Worm (Caenorhabditis elegans): Measurements from ENCODE around the gene nhr-150.

DNA sequence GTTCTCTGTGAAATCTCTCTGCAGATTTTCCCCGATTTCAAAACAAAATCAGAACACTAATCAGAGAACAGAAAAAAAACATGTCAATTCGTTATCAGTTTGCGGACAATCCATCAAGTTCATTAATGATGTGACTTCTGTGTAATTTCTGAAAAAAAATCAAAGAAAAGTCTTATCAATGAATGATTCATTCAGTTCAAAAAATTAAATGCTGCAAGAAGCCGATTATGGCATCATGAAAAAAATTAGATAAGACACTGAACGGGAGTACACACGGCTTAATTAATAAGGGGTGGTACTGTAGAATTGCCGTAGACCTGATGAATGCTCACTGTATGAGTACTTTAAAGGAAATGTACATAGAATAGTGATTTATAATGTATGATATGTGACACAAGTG, 45.1 kb downstream of the nhr-150 start:
- TF ChIP-seq lin-1 (GFP tag; IDR thresholded peaks at IDR 0.05) = no peak
- no peak for TF ChIP-seq T26A8.4 (GFP tag; IDR thresholded peaks at IDR 0.05)
- no peak for TF ChIP-seq lin-29 (GFP tag; IDR thresholded peaks at IDR 0.05)
- no peak for TF ChIP-seq zip-2 (tag; optimal IDR thresholded peaks at IDR 0.05)
- TF ChIP-seq egl-43 (GFP tag; IDR thresholded peaks at IDR 0.05) = no peak
- TF ChIP-seq ama-1 (optimal IDR thresholded peaks at IDR 0.05) = no peak
- TF ChIP-seq skn-1 (tag; optimal IDR thresholded peaks at IDR 0.05) = no peak
- no peak for TF ChIP-seq nhr-11 (tag; optimal IDR thresholded peaks at IDR 0.05)
- TF ChIP-seq ceh-82 (tag; optimal IDR thresholded peaks at IDR 0.05) = no peak
- TF ChIP-seq mes-2 (tag; optimal IDR thresholded peaks at IDR 0.05; ENCODE audit: poor library complexity, severe bottlenecking) = no peak
- TF ChIP-seq aly-2 (tag; optimal IDR thresholded peaks at IDR 0.05) = no peak

All from whole organism, L4 larva.